Worm (Caenorhabditis elegans) whole organism, young adult: ENCODE data around the gene cng-3.

Experiments used
- F37B4.10 ChIP-seq: fragments of 200-800 bp; sonication (Bioruptor generic); IDR thresholded peaks from 2 replicates; pipeline ENCODE4 v1.3.6; 2022; ENCODE audit warnings: missing genetic modification characterization, missing compliant biosample characterization
- F39B2.1 ChIP-seq: fragments of 200-800 bp; sonication (Bioruptor generic); IDR thresholded peaks from 2 replicates; pipeline ENCODE4 v1.3.6; 2022; ENCODE audit warnings: missing genetic modification reagents, missing genetic modification characterization, missing compliant biosample characterization
- F49E8.2 ChIP-seq: sonication (generic microtip); optimal IDR thresholded peaks from 3 replicates; lab custom pipeline; 2017; ENCODE audit warnings: missing genetic modification characterization, mild to moderate bottlenecking, missing compliant biosample characterization, antibody characterized with exemption, moderate library complexity; ENCODE audit not compliant: insufficient read depth
- F55B11.4 ChIP-seq: sonication (generic microtip); optimal IDR thresholded peaks from 2 replicates; lab custom pipeline; 2016; ENCODE audit warnings: missing compliant biosample characterization, missing genetic modification characterization, borderline replicate concordance; ENCODE audit not compliant: insufficient read depth
- K11D2.4 ChIP-seq: fragments of 200-800 bp; sonication (Bioruptor generic); IDR thresholded peaks from 2 replicates; pipeline ENCODE4 v1.3.6; 2022; ENCODE audit warnings: missing genetic modification reagents, missing genetic modification characterization, missing compliant biosample characterization
- T07F8.4 ChIP-seq: sonication (generic microtip); optimal IDR thresholded peaks from 2 replicates; lab custom pipeline; 2016; ENCODE audit warnings: mild to moderate bottlenecking, missing genetic modification characterization, moderate library complexity, missing compliant biosample characterization
- T26A5.8 ChIP-seq: sonication (generic microtip); optimal IDR thresholded peaks from 2 replicates; lab custom pipeline; 2016; ENCODE audit warnings: missing genetic modification characterization, missing compliant biosample characterization
- Y53G8AR.9 ChIP-seq: fragments of 200-800 bp; sonication (Bioruptor generic); conservative IDR thresholded peaks from 2 replicates; pipeline ENCODE4 v1.3.6; 2022; ENCODE audit warnings: missing genetic modification reagents, missing genetic modification characterization, missing compliant biosample characterization
- aptf-2 ChIP-seq: fragments of 200-800 bp; sonication (Bioruptor generic); conservative IDR thresholded peaks from 2 replicates; pipeline ENCODE4 v1.3.6; 2022; ENCODE audit warnings: missing genetic modification reagents, missing genetic modification characterization, missing compliant biosample characterization
- atf-7 ChIP-seq: sonication (generic microtip); optimal IDR thresholded peaks from 2 replicates; lab custom pipeline; 2017; ENCODE audit warnings: mild to moderate bottlenecking, missing genetic modification characterization, missing compliant biosample characterization
- ccch-3 ChIP-seq: fragments of 200-800 bp; sonication (Bioruptor generic); optimal IDR thresholded peaks from 2 replicates; lab custom pipeline; 2018; ENCODE audit warnings: mild to moderate bottlenecking, missing genetic modification characterization, missing compliant biosample characterization
- ceh-27 ChIP-seq: fragments of 200-800 bp; sonication (Bioruptor generic); optimal IDR thresholded peaks from 2 replicates; lab custom pipeline; 2018; ENCODE audit warnings: mild to moderate bottlenecking, missing genetic modification characterization, moderate library complexity, missing compliant biosample characterization
- ceh-79 ChIP-seq: sonication (generic microtip); optimal IDR thresholded peaks from 2 replicates; lab custom pipeline; 2017; ENCODE audit warnings: mild to moderate bottlenecking, missing genetic modification characterization, missing compliant biosample characterization
- die-1 ChIP-seq: sonication (generic microtip); optimal IDR thresholded peaks from 2 replicates; lab custom pipeline; 2016; ENCODE audit warnings: missing genotype, mild to moderate bottlenecking, missing genetic modification characterization, missing compliant biosample characterization
- let-607 ChIP-seq, 2 experiments: fragments of 200-800 bp in 1 of 2; sonication (Bioruptor generic) in 1 of 2; sonication (generic microtip) in 1 of 2; optimal IDR thresholded peaks; 2 replicates each; lab custom pipeline; 2016 to 2018; ENCODE audit warnings: mild to moderate bottlenecking in 2 of 2, missing compliant biosample characterization in 2 of 2, missing genetic modification characterization in 2 of 2, moderate library complexity in 2 of 2, missing genotype in 1 of 2
- lsy-27 ChIP-seq: sonication (generic microtip); optimal IDR thresholded peaks from 2 replicates; lab custom pipeline; 2017; ENCODE audit warnings: missing genetic modification characterization, mild to moderate bottlenecking, missing compliant biosample characterization, antibody characterized with exemption, missing genotype, borderline replicate concordance; ENCODE audit not compliant: insufficient read depth
- madf-8 ChIP-seq: fragments of 200-800 bp; sonication (Bioruptor generic); conservative IDR thresholded peaks from 2 replicates; pipeline ENCODE4 v1.3.6; 2022; ENCODE audit warnings: missing genetic modification reagents, missing genetic modification characterization, missing compliant biosample characterization
- mes-4 ChIP-seq: sonication (generic microtip); optimal IDR thresholded peaks from 2 replicates; lab custom pipeline; 2016; ENCODE audit warnings: missing genotype, missing genetic modification characterization, missing compliant biosample characterization
- nfya-2 ChIP-seq: fragments of 200-800 bp; sonication (Bioruptor generic); IDR thresholded peaks from 2 replicates; pipeline ENCODE4 v1.3.6; 2022; ENCODE audit warnings: missing genetic modification reagents, missing genetic modification characterization, missing compliant biosample characterization
- nhr-179 ChIP-seq: sonication (generic microtip); optimal IDR thresholded peaks from 2 replicates; lab custom pipeline; 2016; ENCODE audit warnings: mild to moderate bottlenecking, missing genetic modification characterization, missing compliant biosample characterization
- nhr-80 ChIP-seq: sonication (generic microtip); optimal IDR thresholded peaks from 2 replicates; lab custom pipeline; 2016; ENCODE audit warnings: missing genetic modification characterization, missing compliant biosample characterization
- rec-8 ChIP-seq, 2 experiments: sonication (generic microtip); optimal IDR thresholded peaks; 2 replicates each; lab custom pipeline; 2016; ENCODE audit warnings: mild to moderate bottlenecking in 2 of 2, missing genetic modification characterization in 2 of 2, missing genetic modification reagents in 2 of 2, missing genotype in 2 of 2, missing biosample characterization in 1 of 2, missing compliant biosample characterization in 1 of 2, moderate library complexity in 1 of 2
- sea-2 ChIP-seq: fragments of 200-800 bp; sonication (Bioruptor generic); IDR thresholded peaks from 2 replicates; pipeline ENCODE4 v1.3.6; 2022; ENCODE audit warnings: missing genetic modification characterization, missing compliant biosample characterization
- snpc-3.4 ChIP-seq: sonication (generic microtip); optimal IDR thresholded peaks from 2 replicates; lab custom pipeline; 2017; ENCODE audit warnings: missing genetic modification characterization, mild to moderate bottlenecking, missing compliant biosample characterization, antibody characterized with exemption, moderate library complexity, missing genotype, missing genetic modification reagents
- somi-1 ChIP-seq: fragments of 200-800 bp; sonication (Bioruptor generic); optimal IDR thresholded peaks from 2 replicates; lab custom pipeline; 2018; ENCODE audit warnings: mild to moderate bottlenecking, missing genetic modification characterization, missing compliant biosample characterization
- tbp1 ChIP-seq: fragments of 200-800 bp; sonication (Bioruptor generic); optimal IDR thresholded peaks from 2 replicates; lab custom pipeline; 2018; ENCODE audit warnings: mild to moderate bottlenecking, missing genetic modification characterization, missing compliant biosample characterization
- tbx-9 ChIP-seq: sonication (generic microtip); optimal IDR thresholded peaks from 2 replicates; lab custom pipeline; 2016; ENCODE audit warnings: borderline replicate concordance, missing genetic modification characterization, inconsistent platforms, missing compliant biosample characterization
- xnd-1 ChIP-seq: sonication (generic microtip); optimal IDR thresholded peaks from 2 replicates; lab custom pipeline; 2016; ENCODE audit warnings: missing genotype, missing genetic modification reagents, missing genetic modification characterization, missing compliant biosample characterization
- ztf-18 ChIP-seq: sonication (generic microtip); optimal IDR thresholded peaks from 2 replicates; lab custom pipeline; 2016; ENCODE audit warnings: missing genotype, mild to moderate bottlenecking, missing genetic modification characterization, missing compliant biosample characterization
- ztf-3 ChIP-seq: fragments of 200-800 bp; sonication (Bioruptor generic); optimal IDR thresholded peaks from 2 replicates; lab custom pipeline; 2018; ENCODE audit warnings: mild to moderate bottlenecking, missing genetic modification characterization, missing compliant biosample characterization

cng-3 gene

ce11 chrIV:9488315-9488714 is 7.5 kb upstream of the cng-3 start, which contains the start of gene sru-1:
TSS of gene sru-1 (plus strand) at chrIV:9488615.
- TF ChIP-seq F37B4.10 (GFP tag; lab: Robert Waterston, UW) = no peak
- TF ChIP-seq ceh-79 = no peak
- TF ChIP-seq snpc-3.4 (tag; lab: Kevin White, UChicago) = no peak
- TF ChIP-seq Y53G8AR.9 (GFP tag; lab: Robert Waterston, UW) = no peak
- TF ChIP-seq ztf-3 (GFP tag; lab: Kevin White, UChicago) = no peak
- TF ChIP-seq let-607 (tag; optimal IDR thresholded peaks at IDR 0.05; lab: Kevin White, UChicago) = no peak
- no peak for TF ChIP-seq atf-7 (tag; lab: Kevin White, UChicago)

- TF ChIP-seq T07F8.4 (tag; lab: Kevin White, UChicago) (no peak), atf-7 (tag; lab: Kevin White, UChicago) (no peak), ceh-27 (GFP tag; lab: Kevin White, UChicago) (no peak), F55B11.4 (tag; lab: Kevin White, UChicago) (no peak), rec-8 (tag; optimal IDR thresholded peaks at IDR 0.05; lab: Kevin White, UChicago) (no peak), ccch-3 (GFP tag; lab: Kevin White, UChicago) (no peak), somi-1 (GFP tag; lab: Kevin White, UChicago) (no peak), K11D2.4 (GFP tag; lab: Robert Waterston, UW) (no peak), sea-2 (GFP tag; lab: Robert Waterston, UW) (no peak), lsy-27 (no peak)
- TF ChIP-seq, all 124 proteins: peak for 0
Measured at ce11 chrIV:9486779-9487178, 5.9 kb upstream of the cng-3 start.

- no peak for TF ChIP-seq madf-8 (GFP tag; lab: Robert Waterston, UW)
- TF ChIP-seq T26A5.8 (tag; lab: Kevin White, UChicago) = no peak
- no peak for TF ChIP-seq nhr-80 (tag; lab: Kevin White, UChicago)
- no peak for TF ChIP-seq mes-4
- TF ChIP-seq nhr-179 (tag; lab: Kevin White, UChicago) = no peak
Measured at ce11 chrIV:9485972-9486371, 5.1 kb upstream of the cng-3 start, which contains the start of gene sru-2. TSS of gene sru-2 (plus strand) at chrIV:9486272.

- TF ChIP-seq nhr-80 (tag; lab: Kevin White, UChicago) (no peak), F49E8.2 (tag; lab: Kevin White, UChicago) (no peak), xnd-1 (tag; lab: Kevin White, UChicago) (no peak), tbx-9 (tag; lab: Kevin White, UChicago) (no peak), aptf-2 (GFP tag; lab: Robert Waterston, UW) (no peak), ztf-18 (tag; lab: Kevin White, UChicago) (no peak), nfya-2 (GFP tag; lab: Robert Waterston, UW) (no peak), T26A5.8 (tag; lab: Kevin White, UChicago) (no peak), rec-8 (tag; optimal IDR thresholded peaks at IDR 0.05; lab: Kevin White, UChicago) (no peak), tbp1 (GFP tag; lab: Kevin White, UChicago) (no peak), die-1 (tag; lab: Kevin White, UChicago) (no peak), F55B11.4 (tag; lab: Kevin White, UChicago) (no peak), F39B2.1 (GFP tag; lab: Robert Waterston, UW) (no peak)
- TF ChIP-seq, all 124 proteins: peak for 0
Measured at ce11 chrIV:9485040-9485439, 4.2 kb upstream of the cng-3 start, which contains the start of gene gadr-2. TSS of gene gadr-2 (minus strand) at chrIV:9485140.
